Fruit fly (Drosophila melanogaster): ENCODE results near the gene CG11586.

DNA sequence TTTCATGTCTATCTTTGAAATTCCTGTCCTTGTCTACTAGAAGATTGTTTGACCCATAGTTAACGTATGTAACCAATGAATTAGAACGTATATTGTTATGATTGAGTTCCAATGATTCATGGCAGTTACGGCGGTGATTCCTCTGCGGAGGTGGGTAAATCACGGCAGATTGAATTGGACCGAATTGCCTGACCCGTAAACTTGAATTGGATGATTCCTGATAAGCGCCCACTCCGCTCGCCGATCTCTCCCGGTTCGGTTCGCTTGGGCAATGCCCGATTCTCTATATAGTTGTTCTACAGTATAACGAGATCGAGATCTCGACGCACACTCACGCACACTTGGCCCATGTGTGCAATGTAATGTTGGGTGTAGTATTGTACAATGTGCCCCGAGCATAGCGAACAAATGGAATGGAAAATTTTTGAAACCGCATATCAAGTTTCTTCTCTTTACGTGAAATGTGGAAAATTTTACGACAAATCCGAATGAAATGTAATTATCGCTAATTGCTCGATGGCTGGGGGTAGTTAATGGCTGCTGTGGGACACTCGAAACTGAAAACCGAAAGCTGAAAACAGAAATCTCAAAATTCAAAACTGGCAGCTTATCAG lies 30.8 kb downstream of the CG11586 start:
- no peak for TF ChIP-seq ttk (optimal IDR thresholded peaks at IDR 0.05)
- no peak for TF ChIP-seq psq (optimal IDR thresholded peaks at IDR 0.05)
- no peak for TF ChIP-seq insv (optimal IDR thresholded peaks at IDR 0.05)
- no peak for TF ChIP-seq Myc (optimal IDR thresholded peaks at IDR 0.05)
